Fruit fly (Drosophila melanogaster) whole organism, pupa: ENCODE measurements around the gene Trissin.

ENCODE experiments used
- CG13204 ChIP-seq: fragments of 200-800 bp; sonication (Bioruptor generic); optimal IDR thresholded peaks from 2 replicates; lab custom pipeline; 2018; ENCODE audit warnings: missing biosample characterization, mild to moderate bottlenecking, missing genetic modification characterization, moderate library complexity
- CG15710 ChIP-seq: fragments of 200-800 bp; sonication (Bioruptor generic); optimal IDR thresholded peaks from 2 replicates; lab custom pipeline; 2018; ENCODE audit warnings: missing biosample characterization, mild to moderate bottlenecking, missing genetic modification characterization, moderate library complexity
- CG34367 ChIP-seq: fragments of 200-800 bp; sonication (Bioruptor generic); optimal IDR thresholded peaks from 2 replicates; lab custom pipeline; 2018; ENCODE audit warnings: missing biosample characterization, mild to moderate bottlenecking, missing genetic modification characterization
- CG4496 ChIP-seq: fragments of 200-800 bp; sonication (Bioruptor generic); IDR thresholded peaks from 3 replicates; pipeline ENCODE4 v1.3.6; 2022; ENCODE audit warnings: missing biosample characterization, missing genetic modification characterization
- gl ChIP-seq: fragments of 200-800 bp; sonication (Bioruptor generic); optimal IDR thresholded peaks from 2 replicates; lab custom pipeline; 2018; ENCODE audit warnings: missing biosample characterization, mild to moderate bottlenecking, missing genetic modification characterization

dm6 chr3R:15508631-15509030 lies 23.4 kb upstream of the Trissin start, which contains the start of gene CG44014:
- TF ChIP-seq CG34367 (tag; lab: Kevin White, UChicago) = no peak
- TF ChIP-seq CG13204 = no peak
- TF ChIP-seq CG15710 (tag; lab: Kevin White, UChicago) = no peak
- no peak for TF ChIP-seq CG4496 (GFP tag; lab: Robert Waterston, UW)
- TF ChIP-seq gl (tag; lab: Kevin White, UChicago) = no peak
